Fruit fly (Drosophila melanogaster) whole organism, embryonic: ENCODE measurements around the gene Sfp65A.

Experiments used
- Antp ChIP-seq: fragments of 200-800 bp; sonication (Bioruptor generic); optimal IDR thresholded peaks from 3 replicates; lab custom pipeline; 2016; ENCODE audit warnings: missing biosample characterization, missing genetic modification characterization
- CG10321 ChIP-seq: fragments of 200-800 bp; sonication (Bioruptor generic); IDR thresholded peaks from 2 replicates; pipeline ENCODE4 v1.3.6; 2022; ENCODE audit warnings: missing biosample characterization, missing genetic modification characterization
- CG14710 ChIP-seq: fragments of 200-800 bp; sonication (Bioruptor generic); optimal IDR thresholded peaks from 3 replicates; lab custom pipeline; 2019; ENCODE audit warnings: missing biosample characterization, mild to moderate bottlenecking, missing genetic modification characterization, moderate library complexity
- CG17359 ChIP-seq: fragments of 200-800 bp; sonication (Bioruptor generic); optimal IDR thresholded peaks from 3 replicates; lab custom pipeline; 2018; ENCODE audit warnings: missing biosample characterization, mild to moderate bottlenecking, missing genetic modification characterization, moderate library complexity
- CG1792 ChIP-seq: fragments of 200-800 bp; sonication (Bioruptor generic); optimal IDR thresholded peaks from 2 replicates; lab custom pipeline; 2016; ENCODE audit warnings: missing biosample characterization, missing genetic modification characterization
- CG8290 ChIP-seq, 3 experiments: fragments of 200-800 bp; sonication (Bioruptor generic); optimal IDR thresholded peaks; 2 replicates each; lab custom pipeline; 2016 to 2019; ENCODE audit warnings: missing biosample characterization in 3 of 3, missing genetic modification characterization in 3 of 3, mild to moderate bottlenecking in 2 of 3, moderate library complexity in 1 of 3
- CG8359 ChIP-seq: fragments of 200-800 bp; sonication (Bioruptor generic); optimal IDR thresholded peaks from 2 replicates; lab custom pipeline; 2017; ENCODE audit warnings: missing biosample characterization, mild to moderate bottlenecking, missing genetic modification characterization, borderline replicate concordance
- CrebB ChIP-seq: fragments of 200-800 bp; sonication (Bioruptor generic); optimal IDR thresholded peaks from 3 replicates; lab custom pipeline; 2018; ENCODE audit warnings: missing biosample characterization, mild to moderate bottlenecking, missing genetic modification characterization
- esg ChIP-seq: fragments of 200-800 bp; sonication (Bioruptor generic); conservative IDR thresholded peaks from 2 replicates; pipeline ENCODE4 v1.3.6; 2022; ENCODE audit warnings: missing biosample characterization, missing genetic modification characterization
- fd64A ChIP-seq: fragments of 200-800 bp; sonication (Bioruptor generic); optimal IDR thresholded peaks from 3 replicates; lab custom pipeline; 2018; ENCODE audit warnings: missing biosample characterization, mild to moderate bottlenecking, missing genetic modification characterization
- ttk ChIP-seq: fragments of 200-800 bp; sonication (Bioruptor generic); IDR thresholded peaks from 2 replicates; pipeline ENCODE4 v2.1.2; 2022; ENCODE audit warnings: missing biosample characterization, missing genetic modification characterization
- vnd ChIP-seq: fragments of 200-800 bp; sonication (Bioruptor generic); IDR thresholded peaks from 3 replicates; pipeline ENCODE4 v1.3.6; 2022; ENCODE audit warnings: missing biosample characterization, missing genetic modification characterization; ENCODE audit not compliant: partially characterized antibody

dm6 chr3L:6344243-6344642, 5.8 kb upstream of the Sfp65A start:
- TF ChIP-seq fd64A (GFP tag; lab: Kevin White, UChicago), result no peak
- no peak for TF ChIP-seq vnd (GFP tag; lab: Robert Waterston, UW)
- TF ChIP-seq CG8359 (GFP tag; lab: Kevin White, UChicago), result no peak
- no peak for TF ChIP-seq CrebB (tag; lab: Kevin White, UChicago)
- no peak for TF ChIP-seq ttk
- TF ChIP-seq esg (GFP tag; lab: Robert Waterston, UW), result no peak
- no peak for TF ChIP-seq CG17359 (tag; lab: Kevin White, UChicago)
- TF ChIP-seq CG10321 (GFP tag; lab: Robert Waterston, UW), result no peak
- TF ChIP-seq CG8290 (GFP tag; optimal IDR thresholded peaks at IDR 0.05; lab: Kevin White, UChicago), result no peak
- TF ChIP-seq CG8290 (tag; optimal IDR thresholded peaks at IDR 0.05; lab: Kevin White, UChicago), result peak in 1 of 2 experiments; percentile 4
- TF ChIP-seq CG1792, result no peak
- TF ChIP-seq CG14710, result no peak
- TF ChIP-seq Antp (GFP tag; lab: Kevin White, UChicago), result peak; percentile 15
